Worm (Caenorhabditis elegans): ENCODE results near the gene tbx-38.

ce11 chrIII:11737527-11737926 lies 48.3 kb downstream of the tbx-38 start, which contains the start of gene sup-1:
- TF ChIP-seq mel-28 (tag; optimal IDR thresholded peaks at IDR 0.05; ENCODE audit: borderline replicate concordance), result no peak
- TF ChIP-seq egl-18 (GFP tag; IDR thresholded peaks at IDR 0.05), result no peak
- TF ChIP-seq Y53G8AR.9 (GFP tag; conservative IDR thresholded peaks at IDR 0.05), result no peak

Measured in whole organism, young adult.